Worm (Caenorhabditis elegans): Measurements from ENCODE around the gene B0286.1.

- TF ChIP-seq ets-7 (tag; optimal IDR thresholded peaks at IDR 0.05) (no peak), ama-1 (optimal IDR thresholded peaks at IDR 0.05) (no peak), flt-1 (GFP tag; IDR thresholded peaks at IDR 0.05) (no peak), hmg-4 (GFP tag; optimal IDR thresholded peaks at IDR 0.05) (no peak), sea-1 (GFP tag; conservative IDR thresholded peaks at IDR 0.05) (no peak), tbx-37 (GFP tag; conservative IDR thresholded peaks at IDR 0.05) (no peak), F13C5.2 (tag; optimal IDR thresholded peaks at IDR 0.05) (no peak), ceh-13 (GFP tag; optimal IDR thresholded peaks at IDR 0.05) (no peak), scrt-1 (GFP tag; IDR thresholded peaks at IDR 0.05) (no peak), tbx-11 (GFP tag; IDR thresholded peaks at IDR 0.05) (no peak), tra-4 (tag; optimal IDR thresholded peaks at IDR 0.05) (no peak), hmbx-1 (tag; optimal IDR thresholded peaks at IDR 0.05) (no peak), aly-1 (tag; optimal IDR thresholded peaks at IDR 0.05) (no peak), hnd-1 (tag; optimal IDR thresholded peaks at IDR 0.05) (no peak)
Observed at ce11 chrII:4355217-4355616, 23.1 kb upstream of the B0286.1 start, which contains the start of the genes H20J04.7 and H20J04.1.

All from whole organism, early embryonic.